Worm (Caenorhabditis elegans): Measurements from ENCODE around the gene bcmo-1.

The bcmo-1 gene

ce11 chrII:12824463-12824862 lies 6.0 kb upstream of the bcmo-1 start:
- TF ChIP-seq hlh-17 (GFP tag; optimal IDR thresholded peaks at IDR 0.05; ENCODE audit: borderline replicate concordance) (no peak), nhr-11 (tag; optimal IDR thresholded peaks at IDR 0.05) (no peak), unc-62 (GFP tag; optimal IDR thresholded peaks at IDR 0.05) (no peak), ces-1 (GFP tag; optimal IDR thresholded peaks at IDR 0.05) (no peak), hlh-4 (tag; optimal IDR thresholded peaks at IDR 0.05) (no peak), dpl-1 (GFP tag; optimal IDR thresholded peaks at IDR 0.05) (no peak), irx-1 (tag; optimal IDR thresholded peaks at IDR 0.05) (no peak)

- TF ChIP-seq irx-1 (tag; optimal IDR thresholded peaks at IDR 0.05) (no peak), grh-1 (GFP tag; IDR thresholded peaks at IDR 0.05) (no peak), unc-62 (GFP tag; optimal IDR thresholded peaks at IDR 0.05) (no peak), sup-37 (GFP tag; optimal IDR thresholded peaks at IDR 0.05) (no peak), sox-4 (tag; optimal IDR thresholded peaks at IDR 0.05) (no peak), pqm-1 (tag; optimal IDR thresholded peaks at IDR 0.05) (no peak), nhr-85 (tag) (no peak), C34B4.2 (tag; optimal IDR thresholded peaks at IDR 0.05) (no peak), lin-14 (GFP tag; optimal IDR thresholded peaks at IDR 0.05) (no peak), ceh-82 (tag; optimal IDR thresholded peaks at IDR 0.05) (no peak), ceh-63 (GFP tag; optimal IDR thresholded peaks at IDR 0.05) (no peak), ceh-88 (GFP tag; IDR thresholded peaks at IDR 0.05) (no peak), unc-86 (tag; optimal IDR thresholded peaks at IDR 0.05) (no peak), F16B12.6 (tag; optimal IDR thresholded peaks at IDR 0.05) (no peak), aly-2 (tag; optimal IDR thresholded peaks at IDR 0.05) (no peak)
These were observed 3.7 kb upstream of the bcmo-1 start, which contains the start of gene Y46G5A.38 for ce11 chrII:12826752-12827151. Y46G5A.38 (plus strand) TSS chrII:12827052.

- TF ChIP-seq unc-98 (GFP tag; IDR thresholded peaks at IDR 0.05): no peak
- TF ChIP-seq sox-4 (tag; optimal IDR thresholded peaks at IDR 0.05): no peak
- TF ChIP-seq elt-3 (tag; optimal IDR thresholded peaks at IDR 0.05): no peak
- no peak for TF ChIP-seq egl-13 (tag; optimal IDR thresholded peaks at IDR 0.05)
- no peak for TF ChIP-seq fkh-8 (tag; optimal IDR thresholded peaks at IDR 0.05)
- TF ChIP-seq fkh-4 (tag; optimal IDR thresholded peaks at IDR 0.05; ENCODE audit: borderline replicate concordance): no peak
- TF ChIP-seq fos-1 (tag; optimal IDR thresholded peaks at IDR 0.05): no peak
- TF ChIP-seq zip-4 (GFP tag; optimal IDR thresholded peaks at IDR 0.05): no peak
- TF ChIP-seq egl-27 (tag; optimal IDR thresholded peaks at IDR 0.05): no peak
- no peak for TF ChIP-seq nhr-47 (tag; optimal IDR thresholded peaks at IDR 0.05)
- no peak for TF ChIP-seq swsn-7 (tag; optimal IDR thresholded peaks at IDR 0.05)
- no peak for TF ChIP-seq dpl-1 (GFP tag; optimal IDR thresholded peaks at IDR 0.05)
- TF ChIP-seq Y116A8C.19 (tag; optimal IDR thresholded peaks at IDR 0.05; ENCODE audit: borderline replicate concordance): no peak
- TF ChIP-seq C04F5.9 (tag; optimal IDR thresholded peaks at IDR 0.05): no peak
- no peak for TF ChIP-seq pqm-1 (tag; optimal IDR thresholded peaks at IDR 0.05)
- no peak for TF ChIP-seq rnt-1 (tag; optimal IDR thresholded peaks at IDR 0.05)
These were observed 1.6 kb upstream of the bcmo-1 start, which contains the start of gene Y46G5A.23 for ce11 chrII:12828863-12829262. Y46G5A.23 (minus strand) TSS chrII:12828963.

- TF ChIP-seq fkh-4 (tag; optimal IDR thresholded peaks at IDR 0.05; ENCODE audit: borderline replicate concordance) (no peak), egl-27 (tag; optimal IDR thresholded peaks at IDR 0.05) (no peak), ztf-4 (tag; optimal IDR thresholded peaks at IDR 0.05) (no peak), nhr-11 (tag; optimal IDR thresholded peaks at IDR 0.05) (no peak), elt-2 (tag; optimal IDR thresholded peaks at IDR 0.05) (no peak), pax-3 (tag; optimal IDR thresholded peaks at IDR 0.05) (no peak), ceh-8 (GFP tag; optimal IDR thresholded peaks at IDR 0.05) (no peak), ama-1 (optimal IDR thresholded peaks at IDR 0.05) (no peak), aly-2 (tag; optimal IDR thresholded peaks at IDR 0.05) (no peak), nhr-20 (tag; optimal IDR thresholded peaks at IDR 0.05) (no peak), hpl-2 (GFP tag; optimal IDR thresholded peaks at IDR 0.05) (no peak), lin-13 (GFP tag; optimal IDR thresholded peaks at IDR 0.05) (no peak), nhr-84 (tag; optimal IDR thresholded peaks at IDR 0.05) (no peak), blmp-1 (tag; optimal IDR thresholded peaks at IDR 0.05) (no peak), alr-1 (tag; optimal IDR thresholded peaks at IDR 0.05; ENCODE audit: borderline replicate concordance) (no peak), nhr-85 (tag) (no peak), egl-13 (tag; optimal IDR thresholded peaks at IDR 0.05) (no peak), tlp-1 (tag; optimal IDR thresholded peaks at IDR 0.05) (no peak)
These were observed 9.6 kb downstream of the bcmo-1 start, which contains the start of gene lgc-35 for ce11 chrII:12840057-12840456. lgc-35 (minus strand) TSS chrII:12840157.
